Fruit fly (Drosophila melanogaster) whole organism, wandering third instar larva: Measurements from ENCODE around the gene Atg18b.

ENCODE experiments used
- Abd-B ChIP-seq: fragments of >200 bp; optimal IDR thresholded peaks from 2 replicates; lab custom pipeline; 2017; ENCODE audit warnings: missing biosample characterization, missing genetic modification characterization
- CrebA ChIP-seq: fragments of 200-800 bp; sonication (Bioruptor generic); optimal IDR thresholded peaks from 2 replicates; lab custom pipeline; 2016; ENCODE audit warnings: missing biosample characterization, mild to moderate bottlenecking, missing genetic modification characterization, borderline replicate concordance
- Dfd ChIP-seq: fragments of >200 bp; optimal IDR thresholded peaks from 2 replicates; lab custom pipeline; 2017; ENCODE audit warnings: missing biosample characterization, missing genetic modification characterization
- GATAd ChIP-seq: sonication (Bioruptor generic); optimal IDR thresholded peaks from 2 replicates; lab custom pipeline; 2016; ENCODE audit warnings: missing biosample characterization, missing genetic modification characterization
- HLH106 ChIP-seq: fragments of 200-800 bp; optimal IDR thresholded peaks from 3 replicates; lab custom pipeline; 2019; ENCODE audit warnings: missing biosample characterization, mild to moderate bottlenecking, missing genetic modification characterization, moderate library complexity
- Hr83 ChIP-seq: fragments of 200-300 bp; sonication (Bioruptor generic); optimal IDR thresholded peaks from 2 replicates; lab custom pipeline; 2016; ENCODE audit warnings: missing biosample characterization, mild to moderate bottlenecking, missing genetic modification characterization, moderate library complexity; ENCODE audit not compliant: poor library complexity, severe bottlenecking
- Jra ChIP-seq: sonication (Bioruptor generic); optimal IDR thresholded peaks from 2 replicates; lab custom pipeline; 2016; ENCODE audit warnings: missing biosample characterization, missing genetic modification characterization
- Myc ChIP-seq: fragments of >200 bp; optimal IDR thresholded peaks from 2 replicates; lab custom pipeline; 2017
- N ChIP-seq: fragments of >200 bp; optimal IDR thresholded peaks from 2 replicates; lab custom pipeline; 2018; ENCODE audit warnings: missing biosample characterization, missing external identifiers, missing genetic modification characterization
- OdsH ChIP-seq: fragments of 200-800 bp; sonication (Bioruptor generic); optimal IDR thresholded peaks from 2 replicates; lab custom pipeline; 2016; ENCODE audit warnings: missing biosample characterization, mild to moderate bottlenecking, missing genetic modification characterization
- Rel ChIP-seq, 2 experiments: fragments of 200-800 bp; sonication (Bioruptor generic) in 1 of 2; optimal IDR thresholded peaks; 2 replicates in 1 of 2; 3 replicates in 1 of 2; lab custom pipeline; 2016 to 2019; ENCODE audit warnings: mild to moderate bottlenecking in 2 of 2, missing biosample characterization in 2 of 2, missing genetic modification characterization in 2 of 2, moderate library complexity in 1 of 2
- br ChIP-seq: fragments of 200-800 bp; sonication (Bioruptor generic); optimal IDR thresholded peaks from 2 replicates; lab custom pipeline; 2016; ENCODE audit warnings: missing biosample characterization, missing genetic modification characterization
- dsf ChIP-seq: sonication (Bioruptor generic); optimal IDR thresholded peaks from 2 replicates; lab custom pipeline; 2016; ENCODE audit warnings: missing biosample characterization, missing genetic modification characterization, borderline replicate concordance
- ey ChIP-seq: fragments of 200-800 bp; sonication (Bioruptor generic); optimal IDR thresholded peaks from 2 replicates; lab custom pipeline; 2016; ENCODE audit warnings: missing biosample characterization, missing genetic modification characterization
- foxo ChIP-seq, 2 experiments: fragments of 200-800 bp; sonication (Bioruptor generic); optimal IDR thresholded peaks; 2 replicates in 1 of 2; 3 replicates in 1 of 2; lab custom pipeline; 2016 to 2017; ENCODE audit warnings: missing biosample characterization in 2 of 2, missing genetic modification characterization in 2 of 2
- fru ChIP-seq: fragments of 200-800 bp; sonication (Bioruptor generic); optimal IDR thresholded peaks from 3 replicates; lab custom pipeline; 2016; ENCODE audit warnings: missing biosample characterization, mild to moderate bottlenecking, missing genetic modification characterization
- h ChIP-seq: fragments of 200-800 bp; sonication (Bioruptor generic); optimal IDR thresholded peaks from 3 replicates; lab custom pipeline; 2016; ENCODE audit warnings: missing biosample characterization, mild to moderate bottlenecking, missing genetic modification characterization
- lola ChIP-seq: fragments of >200 bp; optimal IDR thresholded peaks from 2 replicates; lab custom pipeline; 2017; ENCODE audit warnings: missing biosample characterization, missing genetic modification characterization
- psq ChIP-seq: fragments of 200-800 bp; sonication (Bioruptor generic); optimal IDR thresholded peaks from 3 replicates; lab custom pipeline; 2017; ENCODE audit warnings: missing biosample characterization, mild to moderate bottlenecking, missing genetic modification characterization, moderate library complexity
- rgr ChIP-seq: fragments of 200-800 bp; sonication (Bioruptor generic); optimal IDR thresholded peaks from 3 replicates; lab custom pipeline; 2016; ENCODE audit warnings: missing biosample characterization, mild to moderate bottlenecking, missing genetic modification characterization
- sage ChIP-seq: fragments of 200-800 bp; sonication (Bioruptor generic); optimal IDR thresholded peaks from 2 replicates; lab custom pipeline; 2016; ENCODE audit warnings: missing biosample characterization, mild to moderate bottlenecking, missing genetic modification characterization
- sv ChIP-seq: fragments of 200-800 bp; sonication (Bioruptor generic); optimal IDR thresholded peaks from 3 replicates; lab custom pipeline; 2016; ENCODE audit warnings: missing biosample characterization, missing genetic modification characterization
- tai ChIP-seq: sonication (Bioruptor generic); optimal IDR thresholded peaks from 2 replicates; lab custom pipeline; 2016; ENCODE audit warnings: missing biosample characterization, missing genetic modification characterization
- usp ChIP-seq: fragments of >200 bp; optimal IDR thresholded peaks from 2 replicates; lab custom pipeline; 2017; ENCODE audit warnings: missing biosample characterization, missing genetic modification characterization

The Atg18b gene

dm6 chr2L:21206193-21206592 is 14.2 kb downstream of the Atg18b start, which contains the start of gene clumsy:
Gene clumsy, plus strand, starts transcription at chr2L:21206493.
- TF ChIP-seq sv (GFP tag; lab: Kevin White, UChicago) (no peak), lola (no peak), rgr (GFP tag; lab: Kevin White, UChicago) (no peak), OdsH (no peak), Myc (no peak), tai (GFP tag; lab: Kevin White, UChicago) (no peak), HLH106 (no peak), sage (GFP tag; lab: Kevin White, UChicago) (no peak)

dm6 chr2L:21202702-21203101 is 17.7 kb downstream of the Atg18b start, which contains the start of gene CG31988:
Gene CG31988, minus strand, starts transcription at chr2L:21202802.
- TF ChIP-seq Abd-B (GFP tag; lab: Kevin White, UChicago), result no peak
- TF ChIP-seq OdsH, result no peak
- TF ChIP-seq sv (GFP tag; lab: Kevin White, UChicago), result no peak
- no peak for TF ChIP-seq HLH106
- TF ChIP-seq sage (GFP tag; lab: Kevin White, UChicago), result no peak
- no peak for TF ChIP-seq N
- TF ChIP-seq CrebA (GFP tag; lab: Kevin White, UChicago), result no peak
- TF ChIP-seq Myc, result no peak
- no peak for TF ChIP-seq rgr (GFP tag; lab: Kevin White, UChicago)

- no peak for TF ChIP-seq dsf (GFP tag; lab: Kevin White, UChicago)
- no peak for TF ChIP-seq br (GFP tag; lab: Kevin White, UChicago)
- TF ChIP-seq Hr83 (GFP tag; lab: Kevin White, UChicago), result no peak
- peak; percentile 16 for TF ChIP-seq Dfd
Observed at dm6 chr2L:21200275-21200674, 20.1 kb downstream of the Atg18b start, which contains the start of gene CG31624. Gene CG31624, minus strand, starts transcription at chr2L:21200375.

dm6 chr2L:21198633-21199264 is 21.6 kb downstream of the Atg18b start, which contains the start of gene Ret:
Gene Ret, minus strand, starts transcription at chr2L:21198762.
- no peak for TF ChIP-seq ey (GFP tag; lab: Kevin White, UChicago)

- TF ChIP-seq dsf (GFP tag; lab: Kevin White, UChicago) (no peak), h (GFP tag; lab: Kevin White, UChicago) (peak; percentile 29), ey (GFP tag; lab: Kevin White, UChicago) (peak; percentile 1), foxo (GFP tag; optimal IDR thresholded peaks at IDR 0.05; lab: Kevin White, UChicago) (peak in 1 of 2 experiments; percentile 36), fru (peak; percentile 13)
Observed at dm6 chr2L:21197178-21197577, 23.2 kb downstream of the Atg18b start.

DNA sequence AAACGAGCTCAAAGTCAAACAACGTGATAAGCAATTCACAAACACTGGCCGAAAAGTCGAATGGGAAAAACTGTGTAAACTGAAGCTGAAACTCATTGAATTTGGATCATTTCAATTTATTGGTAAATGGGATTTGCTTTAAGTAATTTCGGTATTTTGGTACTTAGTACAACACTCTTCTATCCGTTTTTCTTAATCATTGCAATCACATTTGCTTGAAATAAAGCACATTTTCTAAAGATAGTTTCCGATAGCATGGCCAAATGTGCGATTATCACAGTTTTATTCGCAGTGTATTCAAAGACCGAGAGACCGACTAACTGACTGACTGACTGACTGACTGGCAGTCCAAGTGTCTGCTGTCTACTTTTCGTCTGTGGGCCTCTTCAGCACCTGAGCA is 23.9 kb downstream of the Atg18b start:
- peak in 1 of 2 experiments; percentile 8 for TF ChIP-seq foxo (GFP tag; optimal IDR thresholded peaks at IDR 0.05; lab: Kevin White, UChicago)
- no peak for TF ChIP-seq Rel (GFP tag; optimal IDR thresholded peaks at IDR 0.05; lab: Kevin White, UChicago)
- no peak for TF ChIP-seq Rel (tag; optimal IDR thresholded peaks at IDR 0.05; lab: Kevin White, UChicago)
- TF ChIP-seq h (GFP tag; lab: Kevin White, UChicago), result peak; percentile 39
- TF ChIP-seq GATAd, result no peak
- no peak for TF ChIP-seq sage (GFP tag; lab: Kevin White, UChicago)
- no peak for TF ChIP-seq sv (GFP tag; lab: Kevin White, UChicago)
- peak; percentile 28 for TF ChIP-seq HLH106
- no peak for TF ChIP-seq psq (GFP tag; lab: Kevin White, UChicago)
- peak; percentile 46 for TF ChIP-seq fru

DNA sequence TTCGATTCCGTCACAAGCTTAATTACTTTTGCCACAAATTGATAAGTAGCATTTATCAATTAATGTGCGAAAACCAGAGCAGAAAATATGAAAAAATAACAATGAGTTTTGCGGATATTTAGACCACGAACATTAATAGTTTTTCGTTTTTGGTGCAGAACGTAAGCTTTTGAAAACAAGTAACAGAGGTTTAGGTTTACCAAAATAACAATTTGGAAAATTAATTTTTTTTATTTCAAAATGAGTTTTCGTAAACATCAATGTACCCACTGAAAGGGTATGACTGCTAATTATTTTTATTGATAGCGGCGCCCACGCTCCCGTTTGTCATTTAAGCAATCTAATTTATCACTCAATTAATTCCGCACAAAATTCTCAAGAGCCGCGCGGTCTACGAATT is 25.0 kb downstream of the Atg18b start:
- TF ChIP-seq GATAd (no peak), h (GFP tag; lab: Kevin White, UChicago) (peak; percentile 14), ey (GFP tag; lab: Kevin White, UChicago) (peak; percentile 9), foxo (GFP tag; optimal IDR thresholded peaks at IDR 0.05; lab: Kevin White, UChicago) (peak in 1 of 2 experiments; percentile 12), rgr (GFP tag; lab: Kevin White, UChicago) (peak; percentile 4)

DNA sequence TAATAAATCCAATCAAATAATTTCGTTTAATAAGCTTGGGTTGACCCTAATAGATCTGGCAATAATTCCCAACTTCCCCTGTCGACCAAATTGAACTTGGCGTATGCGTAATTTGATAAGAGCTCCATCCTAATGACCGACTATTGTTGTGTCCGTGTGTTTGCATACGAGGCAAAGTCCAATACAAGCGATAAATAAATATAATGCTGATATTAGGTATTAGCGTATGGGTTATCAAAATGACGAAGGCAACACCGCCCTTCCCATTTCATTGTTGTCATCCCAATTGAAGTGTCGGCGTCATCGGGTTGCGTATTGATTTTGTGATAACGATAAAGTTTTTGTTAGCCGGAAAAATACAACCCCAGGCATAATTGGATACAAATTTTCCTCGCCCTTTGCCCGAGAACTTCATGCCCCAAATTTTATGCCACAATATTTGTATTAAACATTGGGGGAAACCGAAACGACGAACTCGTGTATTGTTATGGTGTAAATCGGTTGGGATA is 31.0 kb downstream of the Atg18b start:
- TF ChIP-seq Jra (no peak), fru (no peak), psq (GFP tag; lab: Kevin White, UChicago) (no peak), usp (GFP tag; lab: Kevin White, UChicago) (no peak)
